Fruit fly (Drosophila melanogaster) whole organism, pupa: ENCODE results near the gene cry.

ENCODE experiments used
- CG12605 ChIP-seq: fragments of 200-800 bp; sonication (Bioruptor generic); IDR thresholded peaks from 2 replicates; pipeline ENCODE4 v1.3.6; 2022; ENCODE audit warnings: missing biosample characterization, missing genetic modification characterization
- CG15710 ChIP-seq: fragments of 200-800 bp; sonication (Bioruptor generic); optimal IDR thresholded peaks from 2 replicates; lab custom pipeline; 2018; ENCODE audit warnings: missing biosample characterization, mild to moderate bottlenecking, missing genetic modification characterization, moderate library complexity
- CG34367 ChIP-seq: fragments of 200-800 bp; sonication (Bioruptor generic); optimal IDR thresholded peaks from 2 replicates; lab custom pipeline; 2018; ENCODE audit warnings: missing biosample characterization, mild to moderate bottlenecking, missing genetic modification characterization
- CG4496 ChIP-seq: fragments of 200-800 bp; sonication (Bioruptor generic); IDR thresholded peaks from 3 replicates; pipeline ENCODE4 v1.3.6; 2022; ENCODE audit warnings: missing biosample characterization, missing genetic modification characterization
- CG9948 ChIP-seq: fragments of 200-800 bp; sonication (Bioruptor generic); optimal IDR thresholded peaks from 2 replicates; lab custom pipeline; 2018; ENCODE audit warnings: missing biosample characterization, mild to moderate bottlenecking, missing genetic modification characterization, moderate library complexity
- D1 ChIP-seq: fragments of 200-800 bp; sonication (Bioruptor generic); optimal IDR thresholded peaks from 2 replicates; lab custom pipeline; 2018; ENCODE audit warnings: missing biosample characterization, mild to moderate bottlenecking, missing genetic modification characterization, moderate library complexity
- EcR ChIP-seq: fragments of 200-800 bp; sonication (Bioruptor generic); optimal IDR thresholded peaks from 3 replicates; lab custom pipeline; 2019; ENCODE audit warnings: missing biosample characterization, missing genetic modification characterization, mild to moderate bottlenecking, moderate library complexity, missing genetic modification reagents
- Ets98B ChIP-seq: fragments of 200-800 bp; sonication (Bioruptor generic); IDR thresholded peaks from 2 replicates; pipeline ENCODE4 v1.3.6; 2022; ENCODE audit warnings: missing biosample characterization, missing genetic modification characterization
- Pif1A ChIP-seq: fragments of 200-800 bp; sonication (Bioruptor generic); optimal IDR thresholded peaks from 3 replicates; lab custom pipeline; 2016; ENCODE audit warnings: missing biosample characterization, missing genetic modification characterization
- Pif1B ChIP-seq: fragments of 200-800 bp; sonication (Bioruptor generic); optimal IDR thresholded peaks from 3 replicates; lab custom pipeline; 2016; ENCODE audit warnings: missing biosample characterization, missing genetic modification characterization
- Snoo ChIP-seq: fragments of 200-800 bp; sonication (Bioruptor generic); optimal IDR thresholded peaks from 3 replicates; lab custom pipeline; 2017; ENCODE audit warnings: missing biosample characterization, mild to moderate bottlenecking, missing genetic modification characterization, inconsistent platforms
- gl ChIP-seq: fragments of 200-800 bp; sonication (Bioruptor generic); optimal IDR thresholded peaks from 2 replicates; lab custom pipeline; 2018; ENCODE audit warnings: missing biosample characterization, mild to moderate bottlenecking, missing genetic modification characterization
- rn ChIP-seq: fragments of 200-800 bp; sonication (Bioruptor generic); IDR thresholded peaks from 2 replicates; pipeline ENCODE4 v1.3.6; 2022; ENCODE audit warnings: missing biosample characterization, missing genetic modification characterization

DNA sequence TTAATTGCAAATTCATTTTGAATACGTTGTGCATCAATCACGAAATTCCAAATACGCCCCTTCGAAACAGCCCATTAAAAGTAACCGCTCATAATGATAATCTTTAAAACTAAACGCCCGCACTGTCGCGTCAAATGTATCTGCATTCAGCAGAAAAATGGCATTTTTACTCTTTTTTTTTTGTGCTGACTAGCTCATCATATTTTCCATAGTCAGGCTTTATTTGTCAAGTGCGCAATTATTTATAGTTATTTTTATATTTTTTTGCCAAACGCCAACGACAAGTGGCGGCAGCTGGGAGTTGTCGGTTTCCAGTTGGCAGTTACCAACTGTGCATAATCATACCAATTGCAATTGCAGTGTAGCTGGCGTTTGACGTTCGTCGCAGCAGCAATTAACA, 44.5 kb downstream of the cry start, which contains the start of gene CG14280:
- TF ChIP-seq Ets98B (no peak), CG15710 (no peak), CG4496 (no peak), Pif1A (GFP tag; lab: Kevin White, UChicago) (no peak), D1 (tag; lab: Kevin White, UChicago) (no peak), CG12605 (GFP tag; lab: Robert Waterston, UW) (no peak), EcR (no peak), Snoo (tag; lab: Kevin White, UChicago) (no peak), rn (no peak), CG9948 (no peak), Pif1B (GFP tag; lab: Kevin White, UChicago) (no peak), CG34367 (tag; lab: Kevin White, UChicago) (no peak), gl (tag; lab: Kevin White, UChicago) (no peak)
